Worm (Caenorhabditis elegans): Measurements from ENCODE around the gene ZK632.14.
A peak's percentile ranks its signal among the peaks of the same experiment; 100 is the strongest.

Gene ZK632.14

DNA sequence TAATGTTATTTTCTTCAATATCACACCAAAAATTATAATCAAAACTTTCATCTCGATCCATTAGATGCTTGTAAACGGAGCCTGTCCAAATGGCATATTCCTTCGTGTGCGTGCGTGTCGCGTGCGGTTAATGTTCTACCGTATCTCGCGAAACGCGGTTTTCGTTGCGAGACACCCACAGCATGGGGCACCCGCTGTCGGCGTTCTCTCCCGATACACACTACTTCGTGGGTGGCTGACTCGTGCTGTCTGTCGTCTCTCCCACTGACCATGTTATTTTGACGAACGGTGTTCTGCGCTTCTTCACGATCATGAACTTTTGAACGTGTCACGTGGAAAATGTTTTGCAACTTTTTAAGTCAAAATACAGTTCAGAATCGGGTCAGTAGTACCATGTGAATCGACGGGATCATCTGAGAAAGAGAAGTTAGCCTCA is 47.8 kb upstream of the ZK632.14 start (continued):
- no peak; the same call in 1 of the 2 replicates for TF ChIP-seq Y79H2A.3 (GFP tag; conservative IDR thresholded peaks at IDR 0.05)
- TF ChIP-seq egl-18 (GFP tag; IDR thresholded peaks at IDR 0.05), result peak; percentile 93
- TF ChIP-seq lin-35 (GFP tag; optimal IDR thresholded peaks at IDR 0.05), result peak in 2 of 3 experiments; percentile 44 to 94
- no peak for TF ChIP-seq xnd-1 (tag; optimal IDR thresholded peaks at IDR 0.05)
- no peak for TF ChIP-seq Y53F4B.3 (GFP tag; IDR thresholded peaks at IDR 0.05)
- TF ChIP-seq ceh-91 (GFP tag; IDR thresholded peaks at IDR 0.05), result no peak
- TF ChIP-seq efl-1 (GFP tag; optimal IDR thresholded peaks at IDR 0.05), result no peak
- TF ChIP-seq T26A5.8 (tag; optimal IDR thresholded peaks at IDR 0.05), result no peak
- TF ChIP-seq rpc-1 (optimal IDR thresholded peaks at IDR 0.05), result peak; percentile 19
- no peak for TF ChIP-seq rpc-1 (tag; optimal IDR thresholded peaks at IDR 0.05)
- TF ChIP-seq snpc-1.3 (tag; optimal IDR thresholded peaks at IDR 0.05; ENCODE audit: insufficient read depth), result peak; percentile 21
- TF ChIP-seq Y67H2A.10 (GFP tag; conservative IDR thresholded peaks at IDR 0.05), result peak; percentile 99
- TF ChIP-seq cebp-2 (GFP tag; IDR thresholded peaks at IDR 0.05), result peak; percentile 95
- TF ChIP-seq nfyb-1 (GFP tag; IDR thresholded peaks at IDR 0.05), result peak; percentile 99
- peak; percentile 99 for TF ChIP-seq B0336.3 (GFP tag; IDR thresholded peaks at IDR 0.05)
- TF ChIP-seq C06A6.2 (GFP tag; conservative IDR thresholded peaks at IDR 0.05), result peak; percentile 97
- no peak for TF ChIP-seq nhr-120 (GFP tag; IDR thresholded peaks at IDR 0.05)
- peak; percentile 92 for TF ChIP-seq nhr-27 (tag; optimal IDR thresholded peaks at IDR 0.05)
- peak; percentile 96 for TF ChIP-seq C17E4.6 (GFP tag; IDR thresholded peaks at IDR 0.05)
- TF ChIP-seq lsy-27 (tag; optimal IDR thresholded peaks at IDR 0.05; ENCODE audit: borderline replicate concordance, insufficient read depth), result no peak
- no peak for TF ChIP-seq mes-4 (tag; optimal IDR thresholded peaks at IDR 0.05)
- peak; percentile 91 for TF ChIP-seq F33H1.4 (GFP tag; IDR thresholded peaks at IDR 0.05)
- peak; percentile 95 for TF ChIP-seq F57C9.4 (tag; optimal IDR thresholded peaks at IDR 0.05)
- TF ChIP-seq chd-7 (tag; optimal IDR thresholded peaks at IDR 0.05), result peak; percentile 99
- TF ChIP-seq hmg-1.2 (GFP tag; IDR thresholded peaks at IDR 0.05), result peak; percentile 95
- peak; percentile 97 for TF ChIP-seq bed-1 (GFP tag; IDR thresholded peaks at IDR 0.05)
- TF ChIP-seq T07F8.4 (tag; optimal IDR thresholded peaks at IDR 0.05), result peak; percentile 57
- peak; percentile 98 for TF ChIP-seq ztf-26 (tag; optimal IDR thresholded peaks at IDR 0.05)
- TF ChIP-seq pha-4 (tag; optimal IDR thresholded peaks at IDR 0.05), result peak; percentile 95
- TF ChIP-seq dpl-1 (GFP tag; optimal IDR thresholded peaks at IDR 0.05), result peak; percentile 19
- TF ChIP-seq mcd-1 (GFP tag; IDR thresholded peaks at IDR 0.05), result peak; percentile 96
- TF ChIP-seq nhr-179 (tag; optimal IDR thresholded peaks at IDR 0.05), result no peak
- TF ChIP-seq hlh-26 (GFP tag; conservative IDR thresholded peaks at IDR 0.05), result no peak
- peak; percentile 75 for TF ChIP-seq tbp1 (GFP tag; optimal IDR thresholded peaks at IDR 0.05)
- peak; percentile 100 for TF ChIP-seq madf-3 (GFP tag; IDR thresholded peaks at IDR 0.05)
- no peak for TF ChIP-seq tbx-9 (tag; optimal IDR thresholded peaks at IDR 0.05; ENCODE audit: borderline replicate concordance)
- TF ChIP-seq ceh-40 (GFP tag; IDR thresholded peaks at IDR 0.05), result peak; percentile 79
- TF ChIP-seq ztf-22 (GFP tag; optimal IDR thresholded peaks at IDR 0.05), result peak; percentile 97
- peak; percentile 61 for TF ChIP-seq fkh-3 (tag; optimal IDR thresholded peaks at IDR 0.05)
- peak; percentile 29 for TF ChIP-seq lsl-1 (GFP tag; optimal IDR thresholded peaks at IDR 0.05)
- TF ChIP-seq egl-44 (GFP tag; IDR thresholded peaks at IDR 0.05), result peak; percentile 96
- TF ChIP-seq dox-1 (GFP tag; IDR thresholded peaks at IDR 0.05), result peak; percentile 97
- peak; percentile 93 for TF ChIP-seq athp-1 (tag; optimal IDR thresholded peaks at IDR 0.05)
- no peak for TF ChIP-seq mxl-1 (tag; optimal IDR thresholded peaks at IDR 0.05)
- TF ChIP-seq Y95B8A.8 (GFP tag; IDR thresholded peaks at IDR 0.05), result peak; percentile 96
- peak; percentile 88 for TF ChIP-seq dpff-1 (tag; optimal IDR thresholded peaks at IDR 0.05)
- peak; percentile 44; the same call in 1 of the 2 replicates for TF ChIP-seq attf-6 (GFP tag; IDR thresholded peaks at IDR 0.05)
- TF ChIP-seq F57A8.1 (GFP tag; optimal IDR thresholded peaks at IDR 0.05), result peak; percentile 71
- no peak for TF ChIP-seq him-1 (tag; optimal IDR thresholded peaks at IDR 0.05)
- peak; percentile 100 for TF ChIP-seq K12H6.12 (tag; optimal IDR thresholded peaks at IDR 0.05)
